Fruit fly (Drosophila melanogaster) whole organism, embryonic: ENCODE results near the gene CG32313.

ENCODE experiments used
- Blimp-1 ChIP-seq: fragments of 200-800 bp; sonication (Bioruptor generic); optimal IDR thresholded peaks from 3 replicates; lab custom pipeline; 2018; ENCODE audit warnings: missing biosample characterization, missing genetic modification characterization, mild to moderate bottlenecking, moderate library complexity, missing genetic modification reagents
- CG1024 ChIP-seq: fragments of 200-800 bp; sonication (Bioruptor generic); IDR thresholded peaks from 2 replicates; pipeline ENCODE4 v1.3.6; 2022; ENCODE audit warnings: missing biosample characterization, missing genetic modification characterization
- CG10543 ChIP-seq: fragments of 200-800 bp; sonication (Bioruptor generic); optimal IDR thresholded peaks from 3 replicates; lab custom pipeline; 2017; ENCODE audit warnings: missing biosample characterization, mild to moderate bottlenecking, missing genetic modification characterization, moderate library complexity
- CG13287 ChIP-seq: fragments of 200-800 bp; sonication (Bioruptor generic); IDR thresholded peaks from 2 replicates; pipeline ENCODE4 v1.3.6; 2022; ENCODE audit warnings: missing biosample characterization, missing genetic modification characterization; ENCODE audit not compliant: partially characterized antibody
- CG13296 ChIP-seq: fragments of 200-800 bp; sonication (Bioruptor generic); optimal IDR thresholded peaks from 3 replicates; lab custom pipeline; 2018; ENCODE audit warnings: missing biosample characterization, mild to moderate bottlenecking, missing genetic modification characterization
- CG13894 ChIP-seq: fragments of 200-800 bp; sonication (Bioruptor generic); optimal IDR thresholded peaks from 3 replicates; lab custom pipeline; 2018; ENCODE audit warnings: missing biosample characterization, mild to moderate bottlenecking, missing genetic modification characterization, moderate library complexity
- CG15479 ChIP-seq: fragments of 200-800 bp; sonication (Bioruptor generic); optimal IDR thresholded peaks from 3 replicates; lab custom pipeline; 2019; ENCODE audit warnings: missing biosample characterization, mild to moderate bottlenecking, missing genetic modification characterization, moderate library complexity
- CG17328 ChIP-seq: fragments of 200-800 bp; sonication (Bioruptor generic); IDR thresholded peaks from 2 replicates; pipeline ENCODE4 v1.3.6; 2022; ENCODE audit warnings: missing biosample characterization, missing genetic modification characterization
- CG17359 ChIP-seq: fragments of 200-800 bp; sonication (Bioruptor generic); optimal IDR thresholded peaks from 3 replicates; lab custom pipeline; 2018; ENCODE audit warnings: missing biosample characterization, mild to moderate bottlenecking, missing genetic modification characterization, moderate library complexity
- CG17612 ChIP-seq: fragments of 200-800 bp; sonication (Bioruptor generic); IDR thresholded peaks from 2 replicates; pipeline ENCODE4 v1.3.6; 2022; ENCODE audit warnings: missing biosample characterization, missing genetic modification characterization
- CG17912 ChIP-seq: fragments of 200-800 bp; sonication (Bioruptor generic); optimal IDR thresholded peaks from 2 replicates; lab custom pipeline; 2018; ENCODE audit warnings: missing biosample characterization, mild to moderate bottlenecking, missing genetic modification characterization
- CG3407 ChIP-seq: fragments of 200-800 bp; sonication (Bioruptor generic); optimal IDR thresholded peaks from 2 replicates; lab custom pipeline; 2018; ENCODE audit warnings: missing biosample characterization, mild to moderate bottlenecking, missing genetic modification characterization
- CG34224 ChIP-seq: fragments of 200-800 bp; sonication (Bioruptor generic); IDR thresholded peaks from 3 replicates; pipeline ENCODE4 v1.3.6; 2022; ENCODE audit warnings: missing biosample characterization, missing genetic modification characterization; ENCODE audit not compliant: partially characterized antibody
- CG3847 ChIP-seq: fragments of 200-800 bp; sonication (Bioruptor generic); IDR thresholded peaks from 2 replicates; pipeline ENCODE4 v1.3.6; 2022; ENCODE audit warnings: missing biosample characterization, missing genetic modification characterization
- CG4282 ChIP-seq: fragments of 200-800 bp; sonication (Bioruptor generic); optimal IDR thresholded peaks from 2 replicates; lab custom pipeline; 2016; ENCODE audit warnings: missing biosample characterization, missing genetic modification characterization
- CG5245 ChIP-seq: fragments of 200-800 bp; sonication (Bioruptor generic); optimal IDR thresholded peaks from 3 replicates; lab custom pipeline; 2016; ENCODE audit warnings: missing biosample characterization, missing genetic modification characterization
- CG6765 ChIP-seq: fragments of 200-800 bp; sonication (Bioruptor generic); optimal IDR thresholded peaks from 3 replicates; lab custom pipeline; 2017; ENCODE audit warnings: missing biosample characterization, mild to moderate bottlenecking, missing genetic modification characterization
- CG7963 ChIP-seq: fragments of 200-800 bp; sonication (Bioruptor generic); IDR thresholded peaks from 3 replicates; pipeline ENCODE4 v1.3.6; 2022; ENCODE audit warnings: missing biosample characterization, missing genetic modification characterization; ENCODE audit not compliant: partially characterized antibody
- CG9437 ChIP-seq: fragments of 200-800 bp; sonication (Bioruptor generic); optimal IDR thresholded peaks from 2 replicates; lab custom pipeline; 2018; ENCODE audit warnings: missing biosample characterization, mild to moderate bottlenecking, missing genetic modification characterization
- D19A ChIP-seq: fragments of 200-800 bp; optimal IDR thresholded peaks from 3 replicates; lab custom pipeline; 2019; ENCODE audit warnings: missing biosample characterization, mild to moderate bottlenecking, missing genetic modification characterization, moderate library complexity
- Deaf1 ChIP-seq: fragments of 200-800 bp; optimal IDR thresholded peaks from 3 replicates; lab custom pipeline; 2019; ENCODE audit warnings: missing biosample characterization, mild to moderate bottlenecking, missing genetic modification characterization, moderate library complexity
- Fer3 ChIP-seq: fragments of 200-800 bp; sonication (Bioruptor generic); optimal IDR thresholded peaks from 2 replicates; lab custom pipeline; 2018; ENCODE audit warnings: missing biosample characterization, mild to moderate bottlenecking, missing genetic modification characterization, moderate library complexity
- HLH4C ChIP-seq: fragments of 200-800 bp; sonication (Bioruptor generic); IDR thresholded peaks from 3 replicates; pipeline ENCODE4 v1.3.6; 2022; ENCODE audit warnings: missing biosample characterization, missing genetic modification characterization; ENCODE audit not compliant: partially characterized antibody
- Jarid2 ChIP-seq: fragments of 200-800 bp; sonication (Bioruptor generic); optimal IDR thresholded peaks from 3 replicates; lab custom pipeline; 2017; ENCODE audit warnings: mild to moderate bottlenecking, missing biosample characterization, missing genetic modification reagents, missing genetic modification characterization
- NFAT ChIP-seq: fragments of 200-800 bp; sonication (Bioruptor generic); IDR thresholded peaks from 2 replicates; pipeline ENCODE4 v1.3.6; 2022; ENCODE audit warnings: missing biosample characterization, missing genetic modification characterization
- Opbp ChIP-seq: fragments of 200-800 bp; sonication (Bioruptor generic); IDR thresholded peaks from 3 replicates; pipeline ENCODE4 v1.3.6; 2022; ENCODE audit warnings: missing biosample characterization, missing genetic modification characterization; ENCODE audit not compliant: partially characterized antibody
- Spps ChIP-seq: fragments of 200-800 bp; sonication (Bioruptor generic); optimal IDR thresholded peaks from 2 replicates; lab custom pipeline; 2018; ENCODE audit warnings: missing biosample characterization, mild to moderate bottlenecking, missing genetic modification characterization
- Xbp1 ChIP-seq: fragments of 200-800 bp; sonication (Bioruptor generic); optimal IDR thresholded peaks from 3 replicates; lab custom pipeline; 2016; ENCODE audit warnings: missing biosample characterization, mild to moderate bottlenecking, missing genetic modification characterization
- corto ChIP-seq: fragments of 200-800 bp; sonication (Bioruptor generic); optimal IDR thresholded peaks from 2 replicates; lab custom pipeline; 2016; ENCODE audit warnings: missing biosample characterization, mild to moderate bottlenecking, missing genetic modification characterization, moderate library complexity
- dm ChIP-seq: fragments of 200-800 bp; sonication (Bioruptor generic); optimal IDR thresholded peaks from 3 replicates; lab custom pipeline; 2016; ENCODE audit warnings: missing biosample characterization, missing genetic modification characterization
- gce ChIP-seq: fragments of 200-800 bp; sonication (Bioruptor generic); IDR thresholded peaks from 3 replicates; pipeline ENCODE4 v1.3.6; 2022; ENCODE audit warnings: missing biosample characterization, missing genetic modification characterization
- gsb-n ChIP-seq: fragments of 200-800 bp; sonication (Bioruptor generic); optimal IDR thresholded peaks from 3 replicates; lab custom pipeline; 2018; ENCODE audit warnings: missing biosample characterization, mild to moderate bottlenecking, missing genetic modification characterization
- hbn ChIP-seq: fragments of 200-800 bp; sonication (Bioruptor generic); IDR thresholded peaks from 2 replicates; pipeline ENCODE4 v1.3.6; 2022; ENCODE audit warnings: missing biosample characterization, missing genetic modification characterization; ENCODE audit not compliant: partially characterized antibody
- knrl ChIP-seq: fragments of 200-800 bp; sonication (Bioruptor generic); IDR thresholded peaks from 3 replicates; pipeline ENCODE4 v1.3.6; 2022; ENCODE audit warnings: missing biosample characterization, missing genetic modification characterization; ENCODE audit not compliant: partially characterized antibody
- lov ChIP-seq, 2 experiments: fragments of 200-800 bp in 1 of 2; fragments of >200 bp in 1 of 2; sonication (Bioruptor generic) in 1 of 2; IDR thresholded peaks in 1 of 2; optimal IDR thresholded peaks in 1 of 2; 2 replicates in 1 of 2; 3 replicates in 1 of 2; pipeline versions ENCODE4 v1.3.6 to Lab custom; 2017 to 2022; ENCODE audit warnings: missing biosample characterization in 1 of 2, missing genetic modification characterization in 1 of 2
- nom ChIP-seq: fragments of 200-800 bp; sonication (Bioruptor generic); optimal IDR thresholded peaks from 2 replicates; lab custom pipeline; 2017; ENCODE audit warnings: missing biosample characterization, missing genetic modification characterization, mild to moderate bottlenecking, moderate library complexity, missing genetic modification reagents
- odd ChIP-seq: fragments of 200-800 bp; sonication (Bioruptor generic); optimal IDR thresholded peaks from 2 replicates; lab custom pipeline; 2017; ENCODE audit warnings: missing biosample characterization, mild to moderate bottlenecking, missing genetic modification characterization
- pita ChIP-seq: fragments of 200-800 bp; sonication (Bioruptor generic); optimal IDR thresholded peaks from 2 replicates; lab custom pipeline; 2017; ENCODE audit warnings: missing biosample characterization, mild to moderate bottlenecking, missing genetic modification characterization
- rib ChIP-seq: fragments of 200-800 bp; sonication (Bioruptor generic); IDR thresholded peaks from 2 replicates; pipeline ENCODE4 v1.3.6; 2022; ENCODE audit warnings: missing biosample characterization, missing genetic modification characterization
- sens ChIP-seq: fragments of 200-800 bp; sonication (Bioruptor generic); peaks from one replicate; lab custom pipeline; 2016; ENCODE audit warnings: missing biosample characterization, missing genetic modification characterization
- seq ChIP-seq: fragments of 200-800 bp; sonication (Bioruptor generic); IDR thresholded peaks from 2 replicates; pipeline ENCODE4 v1.3.6; 2022; ENCODE audit warnings: missing biosample characterization, missing genetic modification characterization
- sna ChIP-seq: fragments of 200-800 bp; sonication (Bioruptor generic); IDR thresholded peaks from 2 replicates; pipeline ENCODE4 v1.3.6; 2022; ENCODE audit warnings: missing biosample characterization, missing genetic modification characterization; ENCODE audit not compliant: partially characterized antibody
- sob ChIP-seq: fragments of 200-800 bp; sonication (Bioruptor generic); IDR thresholded peaks from 2 replicates; pipeline ENCODE4 v1.3.6; 2022; ENCODE audit warnings: missing biosample characterization, missing genetic modification characterization
- sug ChIP-seq: fragments of 200-800 bp; optimal IDR thresholded peaks from 2 replicates; lab custom pipeline; 2019; ENCODE audit warnings: missing biosample characterization, mild to moderate bottlenecking, missing genetic modification characterization, moderate library complexity
- trem ChIP-seq: fragments of 200-800 bp; optimal IDR thresholded peaks from 3 replicates; lab custom pipeline; 2019; ENCODE audit warnings: missing biosample characterization, mild to moderate bottlenecking, missing genetic modification characterization, moderate library complexity
- unc-4 ChIP-seq: fragments of 200-800 bp; sonication (Bioruptor generic); IDR thresholded peaks from 2 replicates; pipeline ENCODE4 v1.3.6; 2022; ENCODE audit warnings: missing biosample characterization, missing genetic modification characterization; ENCODE audit not compliant: partially characterized antibody

The CG32313 gene

DNA sequence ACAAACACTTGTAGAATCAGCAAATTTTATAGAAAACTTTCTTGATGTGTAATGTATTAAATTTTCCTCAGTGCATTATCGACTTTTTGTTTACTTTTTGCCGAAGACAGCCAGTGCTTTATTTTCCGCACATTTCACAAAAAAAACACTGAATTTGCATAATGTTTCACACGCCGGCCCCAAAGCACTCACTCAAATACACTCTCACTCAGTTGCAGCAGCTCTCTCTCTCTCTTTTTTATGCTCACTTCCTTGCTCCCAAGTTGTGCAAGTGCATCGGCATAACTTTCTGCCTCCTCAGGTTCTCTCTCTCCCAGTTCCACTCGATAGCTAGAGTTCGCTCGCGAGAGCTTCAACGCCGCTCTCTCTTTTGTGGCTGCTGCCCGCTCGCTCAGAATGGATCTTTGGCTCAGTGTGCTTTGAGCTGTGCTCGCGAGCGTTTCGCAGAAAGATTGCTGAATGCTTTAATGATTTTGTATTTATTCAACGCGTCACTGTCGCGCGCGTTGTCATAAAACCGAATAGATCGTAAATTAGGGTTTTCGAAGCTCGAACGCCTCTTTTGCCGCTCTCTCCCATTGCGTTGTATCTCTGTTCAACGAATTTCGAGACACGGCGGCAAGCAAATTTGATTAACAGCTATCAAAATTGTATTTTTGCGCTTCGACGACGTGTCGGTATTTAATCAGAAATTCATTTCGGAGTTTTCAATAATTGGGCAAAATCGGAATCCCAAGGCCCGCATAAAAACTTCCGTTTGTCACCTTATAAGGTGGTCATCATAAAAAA lies 40.9 kb upstream of the CG32313 start (continued):
- no peak for TF ChIP-seq CG17612 (GFP tag; lab: Robert Waterston, UW)
- TF ChIP-seq gce = peak; percentile 46; the same call in 1 of the 3 replicates
- TF ChIP-seq CG17328 (GFP tag; lab: Robert Waterston, UW) = peak; percentile 24; the same call in 1 of the 2 replicates
- no peak for TF ChIP-seq Xbp1 (GFP tag; lab: Kevin White, UChicago)
- TF ChIP-seq CG7963 (GFP tag; lab: Robert Waterston, UW) = no peak
- TF ChIP-seq sens (GFP tag; lab: Kevin White, UChicago) = peak; percentile 71
- no peak for TF ChIP-seq pita
- TF ChIP-seq CG17912 (GFP tag; lab: Kevin White, UChicago) = peak; percentile 28
- TF ChIP-seq hbn (GFP tag; lab: Robert Waterston, UW) = peak; percentile 58
- TF ChIP-seq CG6765 (GFP tag; lab: Kevin White, UChicago) = peak; percentile 60
- no peak for TF ChIP-seq gsb-n
- TF ChIP-seq CG13287 = peak; percentile 67
- peak; percentile 9; the same call in 1 of the 2 replicates for TF ChIP-seq CG1024 (GFP tag; lab: Robert Waterston, UW)
- TF ChIP-seq seq (GFP tag; lab: Robert Waterston, UW) = peak; percentile 30; the same call in 1 of the 2 replicates
- peak; percentile 15 for TF ChIP-seq Blimp-1 (GFP tag; lab: Kevin White, UChicago)
- peak; percentile 44 for TF ChIP-seq Deaf1 (tag; lab: Kevin White, UChicago)
- 0 out of 2 replicates have a peak, but pooled peaks have one; percentile 19 for TF ChIP-seq NFAT (GFP tag; lab: Robert Waterston, UW)
- peak; percentile 18 for TF ChIP-seq D19A
- no peak for TF ChIP-seq knrl (GFP tag; lab: Robert Waterston, UW)
- peak; percentile 98 for TF ChIP-seq Jarid2 (GFP tag; lab: Kevin White, UChicago)
- peak; percentile 14 for TF ChIP-seq sug (tag; lab: Kevin White, UChicago)
- TF ChIP-seq Fer3 = peak; percentile 8
- peak; percentile 54 for TF ChIP-seq CG13894 (tag; lab: Kevin White, UChicago)
- peak; percentile 10 for TF ChIP-seq corto (GFP tag; lab: Kevin White, UChicago)
- peak; percentile 69 for TF ChIP-seq CG34224 (GFP tag; lab: Robert Waterston, UW)
- TF ChIP-seq Spps (tag; lab: Kevin White, UChicago) = peak; percentile 9
- TF ChIP-seq CG9437 (GFP tag; lab: Kevin White, UChicago) = no peak
- TF ChIP-seq odd = peak; percentile 29
- no peak for TF ChIP-seq lov (optimal IDR thresholded peaks at IDR 0.05; lab: Kevin White, UChicago)
- 0 out of 3 replicates have a peak, but pooled peaks have one; percentile 54 for TF ChIP-seq lov (GFP tag; IDR thresholded peaks at IDR 0.05; lab: Robert Waterston, UW)
- TF ChIP-seq unc-4 (GFP tag; lab: Robert Waterston, UW) = peak; percentile 55; the same call in 1 of the 2 replicates
- no peak for TF ChIP-seq trem (tag; lab: Kevin White, UChicago)
- no peak for TF ChIP-seq dm (GFP tag; lab: Kevin White, UChicago)
- TF ChIP-seq nom = peak; percentile 75
- TF ChIP-seq CG3847 (GFP tag; lab: Robert Waterston, UW) = no peak
- TF ChIP-seq sna (GFP tag; lab: Robert Waterston, UW) = peak; percentile 84
- TF ChIP-seq CG13296 = peak; percentile 37
- 0 out of 3 replicates have a peak, but pooled peaks have one; percentile 45 for TF ChIP-seq HLH4C (GFP tag; lab: Robert Waterston, UW)
- peak; percentile 14 for TF ChIP-seq CG17359
- TF ChIP-seq CG4282 (GFP tag; lab: Kevin White, UChicago) = no peak
- peak; percentile 58 for TF ChIP-seq CG15479 (GFP tag; lab: Kevin White, UChicago)
- peak; percentile 5 for TF ChIP-seq CG10543 (GFP tag; lab: Kevin White, UChicago)
- TF ChIP-seq CG5245 = peak; percentile 7
- peak; percentile 55; the same call in 1 of the 3 replicates for TF ChIP-seq Opbp
- TF ChIP-seq sob (GFP tag; lab: Robert Waterston, UW) = peak; percentile 47; the same call in 1 of the 2 replicates
- TF ChIP-seq CG3407 (GFP tag; lab: Kevin White, UChicago) = no peak
- TF ChIP-seq rib = peak; percentile 65
